Worm (Caenorhabditis elegans): ENCODE results near the gene psr-1.

- TF ChIP-seq nhr-28 (tag; optimal IDR thresholded peaks at IDR 0.05) = no peak
- TF ChIP-seq pha-4 (tag; optimal IDR thresholded peaks at IDR 0.05) = no peak
Measured at ce11 chrIV:4678718-4679117, 25.7 kb downstream of the psr-1 start, which contains the start of gene kin-36.

Data from whole organism, mixed stage, embryonic.